Fruit fly (Drosophila melanogaster): ENCODE data around the gene pasi1.

Gene pasi1

dm6 chr3R:17810951-17811706 lies 16.3 kb downstream of the pasi1 start, which contains the start of the genes Alg1 and tinc (continued):
- TF ChIP-seq CG16813 (GFP tag; IDR thresholded peaks at IDR 0.05; ENCODE audit: partially characterized antibody): 0 out of 3 replicates have a peak, but pooled peaks have one; percentile 39
- TF ChIP-seq CG9876 (GFP tag; optimal IDR thresholded peaks at IDR 0.05): no peak
- peak; percentile 79 for TF ChIP-seq CG32532 (GFP tag; IDR thresholded peaks at IDR 0.05)
- TF ChIP-seq chif (GFP tag; optimal IDR thresholded peaks at IDR 0.05): peak in 1 of 2 experiments; percentile 62
- peak; percentile 86 for TF ChIP-seq PHDP (tag; optimal IDR thresholded peaks at IDR 0.05)
- TF ChIP-seq otp (GFP tag; IDR thresholded peaks at IDR 0.05): no peak
- peak; percentile 26; the same call in 1 of the 2 replicates for TF ChIP-seq CG7372 (GFP tag; IDR thresholded peaks at IDR 0.05)

dm6 chr3R:17811707-17812099 lies 16.8 kb downstream of the pasi1 start:
- TF ChIP-seq unc-4 (GFP tag; IDR thresholded peaks at IDR 0.05; ENCODE audit: partially characterized antibody) (0 out of 2 replicates have a peak, but pooled peaks have one; percentile 1), nerfin-1 (tag; optimal IDR thresholded peaks at IDR 0.05) (peak; percentile 98), mam (GFP tag; optimal IDR thresholded peaks at IDR 0.05) (no peak), CG6791 (GFP tag; IDR thresholded peaks at IDR 0.05; ENCODE audit: partially characterized antibody) (no peak), zen2 (GFP tag; IDR thresholded peaks at IDR 0.05; ENCODE audit: partially characterized antibody) (no peak), CG15073 (GFP tag; optimal IDR thresholded peaks at IDR 0.05) (no peak), Mad (GFP tag; optimal IDR thresholded peaks at IDR 0.05) (no peak), zfh2 (GFP tag; optimal IDR thresholded peaks at IDR 0.05) (no peak), onecut (GFP tag; IDR thresholded peaks at IDR 0.05) (peak; percentile 38; the same call in 1 of the 2 replicates), ttk (GFP tag; IDR thresholded peaks at IDR 0.05) (no peak), fru (optimal IDR thresholded peaks at IDR 0.05) (no peak), hkb (optimal IDR thresholded peaks at IDR 0.05) (peak; percentile 28), hkb (GFP tag; IDR thresholded peaks at IDR 0.05) (no peak), CG1792 (GFP tag; optimal IDR thresholded peaks at IDR 0.05) (no peak), Eip74EF (GFP tag; optimal IDR thresholded peaks at IDR 0.05) (no peak), cg (GFP tag; optimal IDR thresholded peaks at IDR 0.05) (peak; percentile 37), CG6175 (GFP tag; IDR thresholded peaks at IDR 0.05) (no peak), CG7963 (GFP tag; IDR thresholded peaks at IDR 0.05; ENCODE audit: partially characterized antibody) (0 out of 3 replicates have a peak, but pooled peaks have one; percentile 8)

DNA sequence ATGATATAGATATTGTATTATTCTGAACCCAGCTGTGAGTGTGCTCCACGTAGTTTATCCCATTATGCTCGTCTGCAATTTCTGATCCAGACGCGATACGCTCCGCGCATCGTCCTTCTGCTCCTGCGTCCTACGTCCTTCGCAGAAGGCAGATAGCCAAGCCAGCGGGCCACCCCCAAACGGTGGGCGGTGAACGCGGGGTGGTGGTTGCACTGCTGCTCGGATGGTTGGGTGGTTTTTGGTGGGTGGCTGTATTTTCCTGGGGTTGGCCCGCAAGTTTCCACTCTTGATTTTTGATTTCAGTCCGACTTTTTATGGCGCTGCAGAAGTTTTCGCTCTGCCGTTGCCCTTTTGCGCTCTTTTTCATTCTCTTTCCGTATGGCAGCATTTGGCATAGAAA lies 17.6 kb downstream of the pasi1 start:
- TF ChIP-seq Opbp (GFP tag; IDR thresholded peaks at IDR 0.05; ENCODE audit: partially characterized antibody): 0 out of 3 replicates have a peak, but pooled peaks have one; percentile 19
- TF ChIP-seq sr (GFP tag; IDR thresholded peaks at IDR 0.05): no peak
- TF ChIP-seq CG6791 (GFP tag; IDR thresholded peaks at IDR 0.05; ENCODE audit: partially characterized antibody): peak; percentile 55; the same call in 1 of the 3 replicates
- TF ChIP-seq CG1603 (tag; optimal IDR thresholded peaks at IDR 0.05): no peak
- no peak for TF ChIP-seq CG9727 (GFP tag; optimal IDR thresholded peaks at IDR 0.05)
- TF ChIP-seq CG16815 (GFP tag; optimal IDR thresholded peaks at IDR 0.05): no peak
- TF ChIP-seq gfzf (GFP tag; optimal IDR thresholded peaks at IDR 0.05): no peak
- TF ChIP-seq YL-1 (GFP tag; optimal IDR thresholded peaks at IDR 0.05): no peak
- TF ChIP-seq Poxn (GFP tag; IDR thresholded peaks at IDR 0.05): 0 out of 2 replicates have a peak, but pooled peaks have one; percentile 24
- no peak for TF ChIP-seq CG6765 (GFP tag; optimal IDR thresholded peaks at IDR 0.05)
- TF ChIP-seq CG15073 (GFP tag; optimal IDR thresholded peaks at IDR 0.05): no peak
- TF ChIP-seq CG12391 (tag; optimal IDR thresholded peaks at IDR 0.05): no peak
- no peak for TF ChIP-seq dpn (GFP tag; optimal IDR thresholded peaks at IDR 0.05)
- TF ChIP-seq CG13894 (tag; optimal IDR thresholded peaks at IDR 0.05): no peak
- no peak for TF ChIP-seq Ets97D (GFP tag; optimal IDR thresholded peaks at IDR 0.05)
- no peak; the same call in 2 of the 3 replicates for TF ChIP-seq CG6175 (GFP tag; IDR thresholded peaks at IDR 0.05)
- TF ChIP-seq lilli (GFP tag; optimal IDR thresholded peaks at IDR 0.05): no peak
- TF ChIP-seq Hr51 (GFP tag; optimal IDR thresholded peaks at IDR 0.05): peak in 1 of 2 experiments; percentile 54
- TF ChIP-seq Max (GFP tag; optimal IDR thresholded peaks at IDR 0.05): no peak
- no peak for TF ChIP-seq vnd (GFP tag; IDR thresholded peaks at IDR 0.05; ENCODE audit: partially characterized antibody)
- no peak for TF ChIP-seq CG11093 (GFP tag; IDR thresholded peaks at IDR 0.05)
- no peak for TF ChIP-seq ftz-f1 (GFP tag; optimal IDR thresholded peaks at IDR 0.05)
- no peak for TF ChIP-seq Dip2 (GFP tag; IDR thresholded peaks at IDR 0.05)
- no peak for TF ChIP-seq Blimp-1 (GFP tag; optimal IDR thresholded peaks at IDR 0.05)

Measured in whole organism, embryonic.